Worm (Caenorhabditis elegans) whole organism, late embryonic: ENCODE results near the gene grl-7.

ENCODE experiments used
- C38D4.7 ChIP-seq: fragments of 200-800 bp; sonication (Bioruptor generic); optimal IDR thresholded peaks from 2 replicates; lab custom pipeline; 2018; ENCODE audit warnings: mild to moderate bottlenecking, missing genetic modification characterization, moderate library complexity, missing compliant biosample characterization
- F13H6.1 ChIP-seq: sonication (generic microtip); optimal IDR thresholded peaks from 2 replicates; lab custom pipeline; 2016; ENCODE audit warnings: missing genetic modification characterization, missing compliant biosample characterization
- K02D7.2 ChIP-seq: sonication (generic microtip); optimal IDR thresholded peaks from 2 replicates; lab custom pipeline; 2017; ENCODE audit warnings: mild to moderate bottlenecking, missing genetic modification characterization, missing compliant biosample characterization
- K09A11.1 ChIP-seq: sonication (generic microtip); optimal IDR thresholded peaks from 2 replicates; lab custom pipeline; 2017; ENCODE audit warnings: antibody characterized with exemption, mild to moderate bottlenecking, missing genetic modification characterization, missing compliant biosample characterization; ENCODE audit not compliant: insufficient read depth
- ama-1 ChIP-seq: fragments of 150-350 bp; optimal IDR thresholded peaks from 2 replicates; lab custom pipeline; 2014
- ceh-19 ChIP-seq: fragments of 200-800 bp; sonication (Bioruptor generic); optimal IDR thresholded peaks from 2 replicates; lab custom pipeline; 2018; ENCODE audit warnings: mild to moderate bottlenecking, missing genetic modification characterization, missing compliant biosample characterization
- ceh-31 ChIP-seq: sonication (generic microtip); optimal IDR thresholded peaks from 2 replicates; lab custom pipeline; 2016; ENCODE audit warnings: missing genetic modification characterization, missing compliant biosample characterization
- ceh-34 ChIP-seq: sonication (generic microtip); optimal IDR thresholded peaks from 2 replicates; lab custom pipeline; 2016; ENCODE audit warnings: mild to moderate bottlenecking, missing genetic modification characterization, missing compliant biosample characterization
- ceh-48 ChIP-seq: sonication (generic microtip); optimal IDR thresholded peaks from 2 replicates; lab custom pipeline; 2016; ENCODE audit warnings: missing genetic modification characterization, inconsistent platforms, missing compliant biosample characterization
- ceh-6 ChIP-seq: fragments of 200-800 bp; sonication (Bioruptor generic); optimal IDR thresholded peaks from 2 replicates; lab custom pipeline; 2018; ENCODE audit warnings: mild to moderate bottlenecking, missing genetic modification characterization, missing compliant biosample characterization
- che-1 ChIP-seq: sonication (generic microtip); optimal IDR thresholded peaks from 2 replicates; lab custom pipeline; 2016; ENCODE audit warnings: mild to moderate bottlenecking, missing genetic modification characterization, missing compliant biosample characterization
- dve-1 ChIP-seq: sonication (generic microtip); optimal IDR thresholded peaks from 2 replicates; lab custom pipeline; 2017; ENCODE audit warnings: antibody characterized with exemption, mild to moderate bottlenecking, missing genetic modification characterization, missing compliant biosample characterization
- eyg-1 ChIP-seq: sonication (generic microtip); optimal IDR thresholded peaks from 2 replicates; lab custom pipeline; 2016; ENCODE audit warnings: missing genotype, missing genetic modification characterization, missing compliant biosample characterization
- fkh-10 ChIP-seq: fragments of 150-350 bp; optimal IDR thresholded peaks from 2 replicates; lab custom pipeline; 2014; ENCODE audit warnings: missing biosample characterization, missing genetic modification reagents, missing genetic modification characterization
- fkh-6 ChIP-seq: sonication (generic microtip); optimal IDR thresholded peaks from 2 replicates; lab custom pipeline; 2016; ENCODE audit warnings: missing genetic modification characterization, missing compliant biosample characterization
- hlh-15 ChIP-seq: sonication (generic microtip); optimal IDR thresholded peaks from 2 replicates; lab custom pipeline; 2016; ENCODE audit warnings: missing genetic modification characterization, missing compliant biosample characterization
- hlh-30 ChIP-seq: sonication (generic microtip); optimal IDR thresholded peaks from 2 replicates; lab custom pipeline; 2017; ENCODE audit warnings: antibody characterized with exemption, missing genetic modification characterization, missing compliant biosample characterization; ENCODE audit not compliant: insufficient read depth
- lim-6 ChIP-seq: sonication (generic microtip); optimal IDR thresholded peaks from 2 replicates; lab custom pipeline; 2016; ENCODE audit warnings: missing genetic modification characterization, missing compliant biosample characterization
- mec-3 ChIP-seq: sonication (generic microtip); optimal IDR thresholded peaks from 2 replicates; lab custom pipeline; 2016; ENCODE audit warnings: borderline replicate concordance, missing genetic modification characterization, missing compliant biosample characterization
- nfya-1 ChIP-seq: sonication (generic microtip); optimal IDR thresholded peaks from 2 replicates; lab custom pipeline; 2017; ENCODE audit warnings: missing genetic modification characterization, mild to moderate bottlenecking, missing compliant biosample characterization, antibody characterized with exemption, moderate library complexity
- nhr-232 ChIP-seq: sonication (generic microtip); optimal IDR thresholded peaks from 2 replicates; lab custom pipeline; 2016; ENCODE audit warnings: missing genetic modification characterization, missing compliant biosample characterization
- pag-3 ChIP-seq: sonication (generic microtip); optimal IDR thresholded peaks from 2 replicates; lab custom pipeline; 2016; ENCODE audit warnings: missing compliant biosample characterization, missing genetic modification characterization, borderline replicate concordance
- pat-9 ChIP-seq: fragments of 200-800 bp; sonication (Bioruptor generic); optimal IDR thresholded peaks from 2 replicates; lab custom pipeline; 2018; ENCODE audit warnings: mild to moderate bottlenecking, missing genetic modification characterization, moderate library complexity, missing compliant biosample characterization
- pax-1 ChIP-seq: fragments of 150-350 bp; optimal IDR thresholded peaks from 2 replicates; lab custom pipeline; 2014; ENCODE audit warnings: missing biosample characterization, missing genetic modification characterization
- pha-2 ChIP-seq: sonication (generic microtip); optimal IDR thresholded peaks from 2 replicates; lab custom pipeline; 2017; ENCODE audit warnings: mild to moderate bottlenecking, missing genetic modification characterization, missing compliant biosample characterization
- pqm-1 ChIP-seq: sonication (generic microtip); optimal IDR thresholded peaks from 2 replicates; lab custom pipeline; 2016; ENCODE audit warnings: missing genetic modification characterization, missing compliant biosample characterization
- ref-2 ChIP-seq: sonication (generic microtip); optimal IDR thresholded peaks from 2 replicates; lab custom pipeline; 2016; ENCODE audit warnings: missing genetic modification characterization, missing compliant biosample characterization
- rnt-1 ChIP-seq: sonication (generic microtip); optimal IDR thresholded peaks from 2 replicates; lab custom pipeline; 2016; ENCODE audit warnings: missing genetic modification characterization, missing compliant biosample characterization
- tbx-2 ChIP-seq: sonication (generic microtip); optimal IDR thresholded peaks from 2 replicates; lab custom pipeline; 2016; ENCODE audit warnings: missing genetic modification characterization, missing compliant biosample characterization
- ttx-3 ChIP-seq: sonication (generic microtip); optimal IDR thresholded peaks from 2 replicates; lab custom pipeline; 2016; ENCODE audit warnings: missing genetic modification reagents, missing genetic modification characterization, missing compliant biosample characterization
- unc-42 ChIP-seq: sonication (generic microtip); optimal IDR thresholded peaks from 2 replicates; lab custom pipeline; 2016; ENCODE audit warnings: missing genotype, missing genetic modification characterization, missing compliant biosample characterization
- unc-86 ChIP-seq: sonication (generic microtip); optimal IDR thresholded peaks from 2 replicates; lab custom pipeline; 2016; ENCODE audit warnings: missing genetic modification characterization, missing compliant biosample characterization
- zip-5 ChIP-seq: sonication (generic microtip); optimal IDR thresholded peaks from 2 replicates; lab custom pipeline; 2016; ENCODE audit warnings: missing genetic modification characterization, missing compliant biosample characterization

Gene grl-7

ce11 chrV:11344112-11344511 lies 2.7 kb downstream of the grl-7 start:
- no peak for TF ChIP-seq K09A11.1 (tag; lab: Kevin White, UChicago)
- TF ChIP-seq ama-1 (lab: Kevin White, UChicago), result peak; percentile 3
- TF ChIP-seq, all 69 proteins: peak for 1

- peak; percentile 91 for TF ChIP-seq unc-42 (tag; lab: Kevin White, UChicago)
- TF ChIP-seq nhr-232 (tag; lab: Kevin White, UChicago), result no peak
- no peak for TF ChIP-seq mec-3 (tag; lab: Kevin White, UChicago)
- no peak for TF ChIP-seq ceh-6 (GFP tag; lab: Kevin White, UChicago)
- TF ChIP-seq lim-6 (tag; lab: Kevin White, UChicago), result no peak
- TF ChIP-seq che-1 (tag; lab: Kevin White, UChicago), result no peak
- no peak for TF ChIP-seq pqm-1 (tag; lab: Kevin White, UChicago)
- TF ChIP-seq hlh-30 (tag; lab: Kevin White, UChicago), result no peak
These were observed 4.9 kb downstream of the grl-7 start, which contains the start of gene T02E9.5 for ce11 chrV:11341913-11342312. T02E9.5 (plus strand) TSS chrV:11342233.

- no peak for TF ChIP-seq fkh-6 (tag; lab: Kevin White, UChicago)
- TF ChIP-seq tbx-2, result peak; percentile 13
- no peak for TF ChIP-seq unc-86 (tag; lab: Kevin White, UChicago)
- no peak for TF ChIP-seq F13H6.1
- TF ChIP-seq ceh-31 (tag; lab: Kevin White, UChicago), result peak; percentile 38
- peak; percentile 97 for TF ChIP-seq unc-42 (tag; lab: Kevin White, UChicago)
- TF ChIP-seq hlh-30 (tag; lab: Kevin White, UChicago), result no peak
- no peak for TF ChIP-seq ceh-48
- no peak for TF ChIP-seq hlh-15 (tag; lab: Kevin White, UChicago)
- TF ChIP-seq ttx-3 (tag; lab: Kevin White, UChicago), result no peak
- no peak for TF ChIP-seq rnt-1
- peak; percentile 24 for TF ChIP-seq ceh-19 (GFP tag; lab: Kevin White, UChicago)
- no peak for TF ChIP-seq pqm-1 (tag; lab: Kevin White, UChicago)
- no peak for TF ChIP-seq C38D4.7
- no peak for TF ChIP-seq nhr-232 (tag; lab: Kevin White, UChicago)
- TF ChIP-seq pag-3 (tag; lab: Kevin White, UChicago), result no peak
- TF ChIP-seq nfya-1 (tag; lab: Kevin White, UChicago), result no peak
- TF ChIP-seq zip-5 (tag; lab: Kevin White, UChicago), result no peak
- TF ChIP-seq ceh-34 (tag; lab: Kevin White, UChicago), result peak; percentile 16
- peak; percentile 26 for TF ChIP-seq ref-2 (tag; lab: Kevin White, UChicago)
- no peak for TF ChIP-seq K02D7.2
- no peak for TF ChIP-seq ceh-6 (GFP tag; lab: Kevin White, UChicago)
- TF ChIP-seq che-1 (tag; lab: Kevin White, UChicago), result no peak
- no peak for TF ChIP-seq fkh-10 (GFP tag; lab: Kevin White, UChicago)
- TF ChIP-seq pat-9 (tag; lab: Kevin White, UChicago), result no peak
These were observed 5.6 kb downstream of the grl-7 start for ce11 chrV:11341130-11341675.

- TF ChIP-seq ceh-6 (GFP tag; lab: Kevin White, UChicago) (no peak), unc-42 (tag; lab: Kevin White, UChicago) (peak; percentile 90)
These were observed 9.9 kb downstream of the grl-7 start for ce11 chrV:11336877-11337276.

- TF ChIP-seq pha-2 (tag; lab: Kevin White, UChicago) (peak; percentile 5), ceh-34 (tag; lab: Kevin White, UChicago) (peak; percentile 97), pax-1 (tag; lab: Kevin White, UChicago) (peak; percentile 95), eyg-1 (tag; lab: Kevin White, UChicago) (no peak), dve-1 (tag; lab: Kevin White, UChicago) (no peak)
These were observed 10.9 kb downstream of the grl-7 start for ce11 chrV:11335757-11336418.
